Fruit fly (Drosophila melanogaster): Measurements from ENCODE around the gene mgl.

The mgl gene

dm6 chrX:9531869-9532268 is 31.9 kb upstream of the mgl start (continued):
- TF ChIP-seq CG10267 (tag; optimal IDR thresholded peaks at IDR 0.05) (no peak), ATbp (GFP tag; optimal IDR thresholded peaks at IDR 0.05) (no peak), dysf (GFP tag; IDR thresholded peaks at IDR 0.05) (no peak), Sin3A (optimal IDR thresholded peaks at IDR 0.05) (no peak), CG14965 (GFP tag; optimal IDR thresholded peaks at IDR 0.05; ENCODE audit: borderline replicate concordance) (no peak), H2.0 (GFP tag; IDR thresholded peaks at IDR 0.05) (no peak), ci (GFP tag; IDR thresholded peaks at IDR 0.05) (no peak), CG10209 (GFP tag; optimal IDR thresholded peaks at IDR 0.05) (no peak), Dfd (GFP tag; optimal IDR thresholded peaks at IDR 0.05) (no peak), Usf (GFP tag; optimal IDR thresholded peaks at IDR 0.05) (no peak), salm (tag; optimal IDR thresholded peaks at IDR 0.05) (no peak), mirr (GFP tag; optimal IDR thresholded peaks at IDR 0.05) (no peak), D19B (GFP tag; optimal IDR thresholded peaks at IDR 0.05) (peak; percentile 51), Med (GFP tag) (no peak), zen2 (GFP tag; IDR thresholded peaks at IDR 0.05; ENCODE audit: partially characterized antibody) (no peak), grn (GFP tag; optimal IDR thresholded peaks at IDR 0.05) (no peak), sima (GFP tag; optimal IDR thresholded peaks at IDR 0.05) (no peak), CG2202 (tag; optimal IDR thresholded peaks at IDR 0.05) (no peak), Ets97D (GFP tag; optimal IDR thresholded peaks at IDR 0.05) (no peak), p53 (GFP tag; optimal IDR thresholded peaks at IDR 0.05) (no peak), Dref (GFP tag; IDR thresholded peaks at IDR 0.05) (no peak), CG17361 (GFP tag; IDR thresholded peaks at IDR 0.05) (no peak), CG4730 (GFP tag; IDR thresholded peaks at IDR 0.05) (no peak), tll (GFP tag; optimal IDR thresholded peaks at IDR 0.05) (no peak), CG17612 (GFP tag; IDR thresholded peaks at IDR 0.05) (no peak), CG32767 (GFP tag; IDR thresholded peaks at IDR 0.05) (no peak), CG16815 (GFP tag; optimal IDR thresholded peaks at IDR 0.05) (no peak), slbo (GFP tag; IDR thresholded peaks at IDR 0.05) (peak; percentile 40), ewg (GFP tag; optimal IDR thresholded peaks at IDR 0.05) (no peak), gem (tag; optimal IDR thresholded peaks at IDR 0.05) (peak; percentile 39), CG12071 (GFP tag; optimal IDR thresholded peaks at IDR 0.05) (no peak), CG1603 (tag; optimal IDR thresholded peaks at IDR 0.05) (peak; percentile 30), hb (GFP tag; IDR thresholded peaks at IDR 0.05; ENCODE audit: partially characterized antibody) (no peak), peb (GFP tag; IDR thresholded peaks at IDR 0.05) (no peak), CG17912 (GFP tag; optimal IDR thresholded peaks at IDR 0.05) (no peak), tna (GFP tag; IDR thresholded peaks at IDR 0.05; ENCODE audit: partially characterized antibody) (no peak), CG14441 (GFP tag; IDR thresholded peaks at IDR 0.05) (no peak), Hr51 (GFP tag; optimal IDR thresholded peaks at IDR 0.05) (peak in 1 of 2 experiments; percentile 30), Gug (GFP tag; IDR thresholded peaks at IDR 0.05) (no peak), fru (optimal IDR thresholded peaks at IDR 0.05) (no peak), HLH4C (GFP tag; IDR thresholded peaks at IDR 0.05; ENCODE audit: partially characterized antibody) (no peak), kni (GFP tag; optimal IDR thresholded peaks at IDR 0.05) (no peak), ind (GFP tag; optimal IDR thresholded peaks at IDR 0.05) (peak; percentile 12), CG4820 (GFP tag; optimal IDR thresholded peaks at IDR 0.05) (no peak), jigr1 (GFP tag; IDR thresholded peaks at IDR 0.05) (no peak), CG17359 (tag; optimal IDR thresholded peaks at IDR 0.05) (peak; percentile 11), CrebB (tag; optimal IDR thresholded peaks at IDR 0.05) (no peak), slp2 (GFP tag; optimal IDR thresholded peaks at IDR 0.05) (no peak), CG14014 (GFP tag; IDR thresholded peaks at IDR 0.05) (0 out of 2 replicates have a peak, but pooled peaks have one; percentile 25), HLH54F (GFP tag; optimal IDR thresholded peaks at IDR 0.05) (no peak), wek (GFP tag; optimal IDR thresholded peaks at IDR 0.05) (no peak), NC2β (GFP tag; optimal IDR thresholded peaks at IDR 0.05) (no peak)

Measured in whole organism, embryonic.